Worm (Caenorhabditis elegans) whole organism, young adult: ENCODE measurements around the gene B0336.7.

Experiments
- B0261.1 ChIP-seq: sonication (generic microtip); optimal IDR thresholded peaks from 2 replicates; lab custom pipeline; 2016; ENCODE audit warnings: mild to moderate bottlenecking, missing genetic modification characterization, moderate library complexity, missing compliant biosample characterization
- C06A6.2 ChIP-seq: fragments of 200-800 bp; sonication (Bioruptor generic); conservative IDR thresholded peaks from 2 replicates; pipeline ENCODE4 v1.3.6; 2022; ENCODE audit warnings: missing genetic modification characterization, missing compliant biosample characterization
- C17E4.6 ChIP-seq: fragments of 200-800 bp; sonication (Bioruptor generic); IDR thresholded peaks from 2 replicates; pipeline ENCODE4 v1.3.6; 2022; ENCODE audit warnings: missing genetic modification reagents, missing genetic modification characterization, missing compliant biosample characterization
- F33H1.4 ChIP-seq: fragments of 200-800 bp; sonication (Bioruptor generic); IDR thresholded peaks from 2 replicates; pipeline ENCODE4 v1.3.6; 2022; ENCODE audit warnings: missing genetic modification reagents, missing genetic modification characterization, missing compliant biosample characterization
- F37B4.10 ChIP-seq: fragments of 200-800 bp; sonication (Bioruptor generic); IDR thresholded peaks from 2 replicates; pipeline ENCODE4 v1.3.6; 2022; ENCODE audit warnings: missing genetic modification characterization, missing compliant biosample characterization
- F49E8.2 ChIP-seq: sonication (generic microtip); optimal IDR thresholded peaks from 3 replicates; lab custom pipeline; 2017; ENCODE audit warnings: missing genetic modification characterization, mild to moderate bottlenecking, missing compliant biosample characterization, antibody characterized with exemption, moderate library complexity; ENCODE audit not compliant: insufficient read depth
- K12H6.12 ChIP-seq: fragments of 200-800 bp; sonication (Bioruptor generic); optimal IDR thresholded peaks from 2 replicates; lab custom pipeline; 2018; ENCODE audit warnings: mild to moderate bottlenecking, missing genetic modification characterization, missing compliant biosample characterization
- T07F8.4 ChIP-seq: sonication (generic microtip); optimal IDR thresholded peaks from 2 replicates; lab custom pipeline; 2016; ENCODE audit warnings: mild to moderate bottlenecking, missing genetic modification characterization, moderate library complexity, missing compliant biosample characterization
- Y79H2A.3 ChIP-seq: fragments of 200-800 bp; sonication (Bioruptor generic); conservative IDR thresholded peaks from 2 replicates; pipeline ENCODE4 v1.3.6; 2022; ENCODE audit warnings: missing genetic modification reagents, missing genetic modification characterization, missing compliant biosample characterization
- ZK185.1 ChIP-seq: sonication (generic microtip); optimal IDR thresholded peaks from 2 replicates; lab custom pipeline; 2016; ENCODE audit warnings: mild to moderate bottlenecking, missing genetic modification characterization, missing compliant biosample characterization; ENCODE audit not compliant: poor library complexity, severe bottlenecking
- aptf-3 ChIP-seq: fragments of 200-800 bp; sonication (Bioruptor generic); IDR thresholded peaks from 2 replicates; pipeline ENCODE4 v1.3.6; 2022; ENCODE audit warnings: missing genetic modification characterization, missing compliant biosample characterization
- atf-7 ChIP-seq: sonication (generic microtip); optimal IDR thresholded peaks from 2 replicates; lab custom pipeline; 2017; ENCODE audit warnings: mild to moderate bottlenecking, missing genetic modification characterization, missing compliant biosample characterization
- attf-5 ChIP-seq: fragments of 200-800 bp; sonication (Bioruptor generic); optimal IDR thresholded peaks from 2 replicates; lab custom pipeline; 2018; ENCODE audit warnings: mild to moderate bottlenecking, missing genetic modification characterization, missing compliant biosample characterization
- bed-1 ChIP-seq: fragments of 200-800 bp; sonication (Bioruptor generic); IDR thresholded peaks from 2 replicates; pipeline ENCODE4 v1.3.6; 2022; ENCODE audit warnings: missing genetic modification reagents, missing genetic modification characterization, missing compliant biosample characterization
- ccch-3 ChIP-seq: fragments of 200-800 bp; sonication (Bioruptor generic); optimal IDR thresholded peaks from 2 replicates; lab custom pipeline; 2018; ENCODE audit warnings: mild to moderate bottlenecking, missing genetic modification characterization, missing compliant biosample characterization
- ceh-100 ChIP-seq: fragments of 200-800 bp; sonication (Bioruptor generic); IDR thresholded peaks from 2 replicates; pipeline ENCODE4 v1.3.6; 2022; ENCODE audit warnings: missing genetic modification reagents, missing genetic modification characterization, missing compliant biosample characterization
- ceh-58 ChIP-seq: fragments of 200-800 bp; sonication (Bioruptor generic); IDR thresholded peaks from 2 replicates; pipeline ENCODE4 v1.3.6; 2022; ENCODE audit warnings: missing genetic modification characterization, missing compliant biosample characterization
- ceh-79 ChIP-seq: sonication (generic microtip); optimal IDR thresholded peaks from 2 replicates; lab custom pipeline; 2017; ENCODE audit warnings: mild to moderate bottlenecking, missing genetic modification characterization, missing compliant biosample characterization
- chd-7 ChIP-seq: sonication (generic microtip); optimal IDR thresholded peaks from 2 replicates; lab custom pipeline; 2016; ENCODE audit warnings: mild to moderate bottlenecking, missing genetic modification characterization, moderate library complexity, missing compliant biosample characterization
- dpl-1 ChIP-seq: fragments of 150-350 bp; optimal IDR thresholded peaks from 2 replicates; lab custom pipeline; 2014; ENCODE audit warnings: missing biosample characterization, missing genetic modification reagents, missing genetic modification characterization
- efl-1 ChIP-seq: fragments of 150-350 bp; optimal IDR thresholded peaks from 2 replicates; lab custom pipeline; 2014; ENCODE audit warnings: missing biosample characterization, missing genetic modification reagents, missing genetic modification characterization
- egl-18 ChIP-seq: fragments of 200-800 bp; sonication (Bioruptor generic); IDR thresholded peaks from 2 replicates; pipeline ENCODE4 v1.3.6; 2022; ENCODE audit warnings: missing genetic modification reagents, missing genetic modification characterization, missing compliant biosample characterization
- ekl-4 ChIP-seq: fragments of 200-800 bp; sonication (Bioruptor generic); IDR thresholded peaks from 2 replicates; pipeline ENCODE4 v1.3.6; 2022; ENCODE audit warnings: missing genetic modification reagents, missing genetic modification characterization, missing compliant biosample characterization
- hlh-12 ChIP-seq: sonication (generic microtip); optimal IDR thresholded peaks from 2 replicates; lab custom pipeline; 2016; ENCODE audit warnings: missing genetic modification characterization, missing compliant biosample characterization
- hmg-20 ChIP-seq: fragments of 200-800 bp; sonication (Bioruptor generic); IDR thresholded peaks from 2 replicates; pipeline ENCODE4 v1.3.6; 2022; ENCODE audit warnings: missing genetic modification reagents, missing genetic modification characterization, missing compliant biosample characterization
- let-526 ChIP-seq: fragments of 200-800 bp; sonication (Bioruptor generic); IDR thresholded peaks from 2 replicates; pipeline ENCODE4 v1.3.6; 2022; ENCODE audit warnings: missing genetic modification reagents, missing genetic modification characterization, missing compliant biosample characterization
- lin-54 ChIP-seq: fragments of 200-800 bp; sonication (Bioruptor generic); optimal IDR thresholded peaks from 2 replicates; lab custom pipeline; 2018; ENCODE audit warnings: mild to moderate bottlenecking, missing genetic modification characterization, missing compliant biosample characterization
- lsy-27 ChIP-seq: sonication (generic microtip); optimal IDR thresholded peaks from 2 replicates; lab custom pipeline; 2017; ENCODE audit warnings: missing genetic modification characterization, mild to moderate bottlenecking, missing compliant biosample characterization, antibody characterized with exemption, missing genotype, borderline replicate concordance; ENCODE audit not compliant: insufficient read depth
- madf-10 ChIP-seq: sonication (generic microtip); optimal IDR thresholded peaks from 2 replicates; lab custom pipeline; 2016; ENCODE audit warnings: mild to moderate bottlenecking, missing genetic modification characterization, missing compliant biosample characterization
- madf-3 ChIP-seq: fragments of 200-800 bp; sonication (Bioruptor generic); IDR thresholded peaks from 2 replicates; pipeline ENCODE4 v1.3.6; 2022; ENCODE audit warnings: missing genetic modification reagents, missing genetic modification characterization, missing compliant biosample characterization
- madf-8 ChIP-seq: fragments of 200-800 bp; sonication (Bioruptor generic); conservative IDR thresholded peaks from 2 replicates; pipeline ENCODE4 v1.3.6; 2022; ENCODE audit warnings: missing genetic modification reagents, missing genetic modification characterization, missing compliant biosample characterization
- mel-28 ChIP-seq: sonication (generic microtip); optimal IDR thresholded peaks from 2 replicates; lab custom pipeline; 2016; ENCODE audit warnings: borderline replicate concordance, mild to moderate bottlenecking, missing genetic modification characterization, missing compliant biosample characterization
- nfya-2 ChIP-seq: fragments of 200-800 bp; sonication (Bioruptor generic); IDR thresholded peaks from 2 replicates; pipeline ENCODE4 v1.3.6; 2022; ENCODE audit warnings: missing genetic modification reagents, missing genetic modification characterization, missing compliant biosample characterization
- rpc-1 ChIP-seq, 2 experiments: fragments of 150-350 bp in 1 of 2; sonication (generic microtip) in 1 of 2; optimal IDR thresholded peaks; 2 replicates each; lab custom pipeline; 2014 to 2018; ENCODE audit warnings: missing biosample characterization in 1 of 2, missing genetic modification characterization in 1 of 2, missing genetic modification reagents in 1 of 2, missing genotype in 1 of 2
- sdz-38 ChIP-seq: sonication (generic microtip); optimal IDR thresholded peaks from 2 replicates; lab custom pipeline; 2016; ENCODE audit warnings: missing genotype, missing genetic modification characterization, missing compliant biosample characterization
- sea-2 ChIP-seq: fragments of 200-800 bp; sonication (Bioruptor generic); IDR thresholded peaks from 2 replicates; pipeline ENCODE4 v1.3.6; 2022; ENCODE audit warnings: missing genetic modification characterization, missing compliant biosample characterization
- sptf-2 ChIP-seq: fragments of 200-800 bp; sonication (Bioruptor generic); optimal IDR thresholded peaks from 2 replicates; lab custom pipeline; 2018; ENCODE audit warnings: mild to moderate bottlenecking, missing genetic modification characterization, missing compliant biosample characterization
- unc-130 ChIP-seq: sonication (generic microtip); optimal IDR thresholded peaks from 2 replicates; lab custom pipeline; 2016; ENCODE audit warnings: missing genetic modification reagents, missing genetic modification characterization, missing compliant biosample characterization
- unc-62 ChIP-seq: fragments of 150-350 bp; optimal IDR thresholded peaks from 2 replicates; lab custom pipeline; 2014; ENCODE audit warnings: missing biosample characterization, missing genetic modification reagents, missing genetic modification characterization
- zfh-2 ChIP-seq: fragments of 200-800 bp; sonication (Bioruptor generic); conservative IDR thresholded peaks from 2 replicates; pipeline ENCODE4 v1.3.6; 2022; ENCODE audit warnings: missing genetic modification reagents, missing genetic modification characterization, missing compliant biosample characterization
- ztf-22 ChIP-seq: fragments of 200-800 bp; sonication (Bioruptor generic); optimal IDR thresholded peaks from 2 replicates; lab custom pipeline; 2018; ENCODE audit warnings: mild to moderate bottlenecking, missing genetic modification characterization, moderate library complexity, missing compliant biosample characterization
- ztf-26 ChIP-seq: sonication (generic microtip); optimal IDR thresholded peaks from 2 replicates; lab custom pipeline; 2017; ENCODE audit warnings: missing genetic modification characterization, missing compliant biosample characterization

The B0336.7 gene

DNA sequence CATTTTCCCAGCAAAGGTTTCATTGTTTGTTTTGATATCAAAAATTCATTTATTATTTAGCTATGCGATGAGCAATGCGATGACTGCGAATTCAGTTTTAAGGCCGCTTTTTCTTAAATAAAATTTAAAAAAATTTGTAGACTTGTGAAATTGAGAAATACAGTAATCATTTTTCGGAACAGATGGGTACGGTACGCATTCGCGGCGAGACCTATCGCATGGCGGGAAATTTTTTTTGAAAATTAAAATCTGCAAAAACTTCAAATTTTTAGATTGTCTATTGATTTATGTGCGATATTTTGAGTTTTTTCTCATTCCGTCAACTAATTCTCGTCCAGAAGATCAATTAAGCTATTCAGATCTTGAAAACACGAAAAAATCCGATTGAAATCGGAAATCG, 33.6 kb downstream of the B0336.7 start (continued):
- no peak for TF ChIP-seq K12H6.12 (tag; lab: Kevin White, UChicago)
- no peak for TF ChIP-seq bed-1 (GFP tag; lab: Robert Waterston, UW)
- TF ChIP-seq hmg-20 (GFP tag; lab: Robert Waterston, UW): no peak
- no peak for TF ChIP-seq lsy-27
- TF ChIP-seq ceh-100 (GFP tag; lab: Robert Waterston, UW): peak; percentile 39
- TF ChIP-seq F49E8.2: peak; percentile 90
- TF ChIP-seq F33H1.4 (GFP tag; lab: Robert Waterston, UW): peak; percentile 99
- TF ChIP-seq madf-8 (GFP tag; lab: Robert Waterston, UW): peak; percentile 100
- no peak for TF ChIP-seq attf-5 (GFP tag; lab: Kevin White, UChicago)
- TF ChIP-seq lin-54 (GFP tag; lab: Kevin White, UChicago): peak; percentile 94
- no peak for TF ChIP-seq sdz-38 (tag; lab: Kevin White, UChicago)
- no peak for TF ChIP-seq zfh-2
- no peak for TF ChIP-seq let-526 (GFP tag; lab: Robert Waterston, UW)
- no peak for TF ChIP-seq rpc-1 (optimal IDR thresholded peaks at IDR 0.05; lab: Kevin White, UChicago)
- TF ChIP-seq rpc-1 (tag; optimal IDR thresholded peaks at IDR 0.05; lab: Kevin White, UChicago): no peak
- TF ChIP-seq unc-62 (GFP tag; lab: Kevin White, UChicago): no peak
- peak; percentile 77; the same call in 1 of the 2 replicates for TF ChIP-seq ekl-4 (GFP tag; lab: Robert Waterston, UW)
- TF ChIP-seq unc-130 (GFP tag; lab: Kevin White, UChicago): peak; percentile 89
- TF ChIP-seq chd-7 (tag; lab: Kevin White, UChicago): no peak
- TF ChIP-seq hlh-12 (tag; lab: Kevin White, UChicago): no peak
- TF ChIP-seq C06A6.2 (GFP tag; lab: Robert Waterston, UW): no peak
- no peak for TF ChIP-seq egl-18 (GFP tag; lab: Robert Waterston, UW)
- TF ChIP-seq atf-7: no peak
- no peak for TF ChIP-seq mel-28 (tag; lab: Kevin White, UChicago)
- TF ChIP-seq ccch-3 (GFP tag; lab: Kevin White, UChicago): no peak
- TF ChIP-seq efl-1 (GFP tag; lab: Kevin White, UChicago): peak; percentile 100
- peak; percentile 71; the same call in 1 of the 2 replicates for TF ChIP-seq C17E4.6
- no peak for TF ChIP-seq nfya-2 (GFP tag; lab: Robert Waterston, UW)
- TF ChIP-seq T07F8.4 (tag; lab: Kevin White, UChicago): no peak
- TF ChIP-seq dpl-1 (GFP tag; lab: Kevin White, UChicago): peak; percentile 95
- TF ChIP-seq sea-2 (GFP tag; lab: Robert Waterston, UW): no peak
- TF ChIP-seq ceh-79: no peak
- no peak for TF ChIP-seq ztf-26 (tag; lab: Kevin White, UChicago)
- TF ChIP-seq ceh-58 (GFP tag; lab: Robert Waterston, UW): no peak
- TF ChIP-seq aptf-3 (GFP tag; lab: Robert Waterston, UW): no peak
- TF ChIP-seq F37B4.10 (GFP tag; lab: Robert Waterston, UW): no peak
- TF ChIP-seq Y79H2A.3: 0 out of 2 replicates have a peak, but pooled peaks have one; percentile 48
- no peak for TF ChIP-seq ztf-22 (GFP tag; lab: Kevin White, UChicago)
- no peak for TF ChIP-seq madf-10 (tag; lab: Kevin White, UChicago)
- no peak for TF ChIP-seq ZK185.1 (tag; lab: Kevin White, UChicago)
- TF ChIP-seq sptf-2 (GFP tag; lab: Kevin White, UChicago): no peak
- TF ChIP-seq madf-3 (GFP tag; lab: Robert Waterston, UW): peak; percentile 56; the same call in 1 of the 2 replicates
- no peak for TF ChIP-seq B0261.1 (tag; lab: Kevin White, UChicago)
- TF ChIP-seq, all 124 proteins: peak for 38
